Fruit fly (Drosophila melanogaster) whole organism, pupa: Measurements from ENCODE around the gene CG3091.
A peak's percentile ranks its signal among the peaks of the same experiment; 100 is the strongest.

ENCODE experiments used
- CG10348 ChIP-seq: fragments of 200-800 bp; sonication (Bioruptor generic); IDR thresholded peaks from 2 replicates; pipeline ENCODE4 v1.3.6; 2022; ENCODE audit warnings: missing biosample characterization, missing genetic modification characterization
- CG12605 ChIP-seq: fragments of 200-800 bp; sonication (Bioruptor generic); IDR thresholded peaks from 2 replicates; pipeline ENCODE4 v1.3.6; 2022; ENCODE audit warnings: missing biosample characterization, missing genetic modification characterization
- CG13204 ChIP-seq: fragments of 200-800 bp; sonication (Bioruptor generic); optimal IDR thresholded peaks from 2 replicates; lab custom pipeline; 2018; ENCODE audit warnings: missing biosample characterization, mild to moderate bottlenecking, missing genetic modification characterization, moderate library complexity
- CG14655 ChIP-seq: fragments of 200-800 bp; sonication (Bioruptor generic); optimal IDR thresholded peaks from 3 replicates; lab custom pipeline; 2017; ENCODE audit warnings: mild to moderate bottlenecking, missing biosample characterization, missing genetic modification reagents, missing genetic modification characterization
- CG15710 ChIP-seq: fragments of 200-800 bp; sonication (Bioruptor generic); optimal IDR thresholded peaks from 2 replicates; lab custom pipeline; 2018; ENCODE audit warnings: missing biosample characterization, mild to moderate bottlenecking, missing genetic modification characterization, moderate library complexity
- CG17806 ChIP-seq: fragments of 200-800 bp; sonication (Bioruptor generic); optimal IDR thresholded peaks from 2 replicates; lab custom pipeline; 2018; ENCODE audit warnings: missing biosample characterization, mild to moderate bottlenecking, missing genetic modification characterization, moderate library complexity
- CG32121 ChIP-seq: fragments of 200-800 bp; sonication (Bioruptor generic); IDR thresholded peaks from 2 replicates; pipeline ENCODE4 v1.3.6; 2022; ENCODE audit warnings: missing biosample characterization, missing genetic modification characterization
- CG34367 ChIP-seq: fragments of 200-800 bp; sonication (Bioruptor generic); optimal IDR thresholded peaks from 2 replicates; lab custom pipeline; 2018; ENCODE audit warnings: missing biosample characterization, mild to moderate bottlenecking, missing genetic modification characterization
- CG4496 ChIP-seq: fragments of 200-800 bp; sonication (Bioruptor generic); IDR thresholded peaks from 3 replicates; pipeline ENCODE4 v1.3.6; 2022; ENCODE audit warnings: missing biosample characterization, missing genetic modification characterization
- CG8159 ChIP-seq: fragments of 200-800 bp; sonication (Bioruptor generic); optimal IDR thresholded peaks from 3 replicates; lab custom pipeline; 2018; ENCODE audit warnings: missing biosample characterization, mild to moderate bottlenecking, missing genetic modification characterization, moderate library complexity
- CG8301 ChIP-seq: fragments of 200-800 bp; sonication (Bioruptor generic); optimal IDR thresholded peaks from 2 replicates; lab custom pipeline; 2018; ENCODE audit warnings: missing biosample characterization, mild to moderate bottlenecking, missing genetic modification characterization
- CG9948 ChIP-seq: fragments of 200-800 bp; sonication (Bioruptor generic); optimal IDR thresholded peaks from 2 replicates; lab custom pipeline; 2018; ENCODE audit warnings: missing biosample characterization, mild to moderate bottlenecking, missing genetic modification characterization, moderate library complexity
- D1 ChIP-seq: fragments of 200-800 bp; sonication (Bioruptor generic); optimal IDR thresholded peaks from 2 replicates; lab custom pipeline; 2018; ENCODE audit warnings: missing biosample characterization, mild to moderate bottlenecking, missing genetic modification characterization, moderate library complexity
- EcR ChIP-seq: fragments of 200-800 bp; sonication (Bioruptor generic); optimal IDR thresholded peaks from 3 replicates; lab custom pipeline; 2019; ENCODE audit warnings: missing biosample characterization, missing genetic modification characterization, mild to moderate bottlenecking, moderate library complexity, missing genetic modification reagents
- Ets98B ChIP-seq: fragments of 200-800 bp; sonication (Bioruptor generic); IDR thresholded peaks from 2 replicates; pipeline ENCODE4 v1.3.6; 2022; ENCODE audit warnings: missing biosample characterization, missing genetic modification characterization
- Pif1A ChIP-seq: fragments of 200-800 bp; sonication (Bioruptor generic); optimal IDR thresholded peaks from 3 replicates; lab custom pipeline; 2016; ENCODE audit warnings: missing biosample characterization, missing genetic modification characterization
- Pif1B ChIP-seq: fragments of 200-800 bp; sonication (Bioruptor generic); optimal IDR thresholded peaks from 3 replicates; lab custom pipeline; 2016; ENCODE audit warnings: missing biosample characterization, missing genetic modification characterization
- Snoo ChIP-seq: fragments of 200-800 bp; sonication (Bioruptor generic); optimal IDR thresholded peaks from 3 replicates; lab custom pipeline; 2017; ENCODE audit warnings: missing biosample characterization, mild to moderate bottlenecking, missing genetic modification characterization, inconsistent platforms
- fd96Ca ChIP-seq: fragments of 200-800 bp; sonication (Bioruptor generic); IDR thresholded peaks from 3 replicates; pipeline ENCODE4 v1.3.6; 2022; ENCODE audit warnings: missing biosample characterization, missing genetic modification characterization
- gl ChIP-seq: fragments of 200-800 bp; sonication (Bioruptor generic); optimal IDR thresholded peaks from 2 replicates; lab custom pipeline; 2018; ENCODE audit warnings: missing biosample characterization, mild to moderate bottlenecking, missing genetic modification characterization
- rn ChIP-seq: fragments of 200-800 bp; sonication (Bioruptor generic); IDR thresholded peaks from 2 replicates; pipeline ENCODE4 v1.3.6; 2022; ENCODE audit warnings: missing biosample characterization, missing genetic modification characterization

Gene CG3091

dm6 chrX:2292410-2292809 is 38.4 kb upstream of the CG3091 start:
- TF ChIP-seq CG13204 (peak; percentile 42), CG12605 (GFP tag; lab: Robert Waterston, UW) (no peak), EcR (GFP tag; lab: Kevin White, UChicago) (peak; percentile 71)
- TF ChIP-seq, all 21 proteins: peak for 2

dm6 chrX:2291023-2291422 is 37.0 kb upstream of the CG3091 start:
- TF ChIP-seq CG8301 (tag; lab: Kevin White, UChicago), result no peak
- TF ChIP-seq CG4496 (GFP tag; lab: Robert Waterston, UW), result no peak
- no peak for TF ChIP-seq rn
- TF ChIP-seq CG34367 (tag; lab: Kevin White, UChicago), result no peak
- TF ChIP-seq EcR (GFP tag; lab: Kevin White, UChicago), result no peak
- TF ChIP-seq CG8159 (tag; lab: Kevin White, UChicago), result no peak
- TF ChIP-seq CG15710 (tag; lab: Kevin White, UChicago), result no peak
- no peak for TF ChIP-seq gl (tag; lab: Kevin White, UChicago)
- no peak for TF ChIP-seq CG12605 (GFP tag; lab: Robert Waterston, UW)
- no peak for TF ChIP-seq CG17806 (tag; lab: Kevin White, UChicago)
- no peak for TF ChIP-seq fd96Ca (GFP tag; lab: Robert Waterston, UW)
- no peak for TF ChIP-seq CG14655 (GFP tag; lab: Kevin White, UChicago)
- no peak for TF ChIP-seq CG9948 (tag; lab: Kevin White, UChicago)
- no peak for TF ChIP-seq Ets98B (GFP tag; lab: Robert Waterston, UW)
- TF ChIP-seq Pif1A (GFP tag; lab: Kevin White, UChicago), result no peak
- no peak for TF ChIP-seq CG32121 (GFP tag; lab: Robert Waterston, UW)
- no peak for TF ChIP-seq D1 (tag; lab: Kevin White, UChicago)
- no peak for TF ChIP-seq CG13204

dm6 chrX:2289134-2289533 is 35.1 kb upstream of the CG3091 start:
- TF ChIP-seq Pif1B (GFP tag; lab: Kevin White, UChicago) (peak; percentile 83), CG14655 (GFP tag; lab: Kevin White, UChicago) (peak; percentile 88), CG13204 (peak; percentile 97), Ets98B (GFP tag; lab: Robert Waterston, UW) (peak; percentile 91), CG8159 (tag; lab: Kevin White, UChicago) (peak; percentile 83), CG17806 (tag; lab: Kevin White, UChicago) (peak; percentile 83), CG34367 (tag; lab: Kevin White, UChicago) (peak; percentile 92), CG9948 (tag; lab: Kevin White, UChicago) (peak; percentile 83), CG4496 (GFP tag; lab: Robert Waterston, UW) (peak; percentile 95), CG32121 (GFP tag; lab: Robert Waterston, UW) (peak; percentile 93), CG12605 (GFP tag; lab: Robert Waterston, UW) (peak; percentile 96), D1 (tag; lab: Kevin White, UChicago) (peak; percentile 48), rn (peak; percentile 82), EcR (GFP tag; lab: Kevin White, UChicago) (peak; percentile 91), CG10348 (no peak), gl (tag; lab: Kevin White, UChicago) (peak; percentile 95), CG8301 (tag; lab: Kevin White, UChicago) (peak; percentile 82), Snoo (tag; lab: Kevin White, UChicago) (peak; percentile 42), fd96Ca (GFP tag; lab: Robert Waterston, UW) (peak; percentile 94), Pif1A (GFP tag; lab: Kevin White, UChicago) (peak; percentile 91), CG15710 (tag; lab: Kevin White, UChicago) (peak; percentile 90)

dm6 chrX:2288327-2288726 is 34.3 kb upstream of the CG3091 start:
- TF ChIP-seq CG15710 (tag; lab: Kevin White, UChicago) (no peak), rn (no peak), Ets98B (GFP tag; lab: Robert Waterston, UW) (no peak), CG10348 (no peak), CG32121 (GFP tag; lab: Robert Waterston, UW) (0 out of 2 replicates have a peak, but pooled peaks have one; percentile 25), CG9948 (tag; lab: Kevin White, UChicago) (no peak), CG34367 (tag; lab: Kevin White, UChicago) (no peak), D1 (tag; lab: Kevin White, UChicago) (no peak), CG8159 (tag; lab: Kevin White, UChicago) (no peak), Pif1B (GFP tag; lab: Kevin White, UChicago) (no peak), Snoo (tag; lab: Kevin White, UChicago) (no peak), CG4496 (GFP tag; lab: Robert Waterston, UW) (no peak; the same call in 2 of the 3 replicates), fd96Ca (GFP tag; lab: Robert Waterston, UW) (no peak), CG17806 (tag; lab: Kevin White, UChicago) (no peak), CG12605 (GFP tag; lab: Robert Waterston, UW) (0 out of 2 replicates have a peak, but pooled peaks have one; percentile 12)

- TF ChIP-seq D1 (tag; lab: Kevin White, UChicago), result no peak
- TF ChIP-seq CG10348, result no peak
- peak; percentile 43; the same call in 1 of the 2 replicates for TF ChIP-seq Ets98B (GFP tag; lab: Robert Waterston, UW)
- no peak for TF ChIP-seq Pif1A (GFP tag; lab: Kevin White, UChicago)
- TF ChIP-seq CG12605 (GFP tag; lab: Robert Waterston, UW), result peak; percentile 38; the same call in 1 of the 2 replicates
- TF ChIP-seq Snoo (tag; lab: Kevin White, UChicago), result no peak
- no peak for TF ChIP-seq CG8159 (tag; lab: Kevin White, UChicago)
- peak; percentile 6 for TF ChIP-seq CG14655 (GFP tag; lab: Kevin White, UChicago)
- TF ChIP-seq CG32121 (GFP tag; lab: Robert Waterston, UW), result 0 out of 2 replicates have a peak, but pooled peaks have one; percentile 30
- TF ChIP-seq fd96Ca (GFP tag; lab: Robert Waterston, UW), result peak; percentile 47; the same call in 1 of the 3 replicates
- TF ChIP-seq Pif1B (GFP tag; lab: Kevin White, UChicago), result no peak
- TF ChIP-seq CG15710 (tag; lab: Kevin White, UChicago), result no peak
- peak; percentile 61; the same call in 1 of the 3 replicates for TF ChIP-seq CG4496 (GFP tag; lab: Robert Waterston, UW)
- TF ChIP-seq CG13204, result peak; percentile 54
- TF ChIP-seq, all 21 proteins: peak for 7
These were observed 33.0 kb upstream of the CG3091 start for dm6 chrX:2286985-2287384.
